Worm (Caenorhabditis elegans) whole organism, midembryonic: Measurements from ENCODE around the gene teg-1.

ENCODE experiments used
- klf-2 ChIP-seq: fragments of 200-800 bp; sonication (Bioruptor generic); conservative IDR thresholded peaks from 2 replicates; pipeline ENCODE4 v1.3.6; 2022; ENCODE audit warnings: missing genetic modification reagents, missing genetic modification characterization, missing compliant biosample characterization
- ztf-29 ChIP-seq: fragments of 200-800 bp; sonication (Bioruptor generic); IDR thresholded peaks from 2 replicates; pipeline ENCODE4 v1.3.6; 2022; ENCODE audit warnings: missing genetic modification reagents, missing genetic modification characterization, missing compliant biosample characterization

ce11 chrIII:11311466-11311865 lies 6.6 kb downstream of the teg-1 start, which contains the start of gene rab-35:
- TF ChIP-seq ztf-29, result no peak
- TF ChIP-seq klf-2 (GFP tag; lab: Robert Waterston, UW), result no peak
